Worm (Caenorhabditis elegans) whole organism, L4 larva: ENCODE measurements around the gene C49H3.12.

Experiments used
- F10B5.3 ChIP-seq: sonication (generic microtip); optimal IDR thresholded peaks from 2 replicates; lab custom pipeline; 2016; ENCODE audit warnings: mild to moderate bottlenecking, missing genetic modification characterization, missing compliant biosample characterization
- F44E2.7 ChIP-seq: fragments of 200-800 bp; sonication (Bioruptor generic); IDR thresholded peaks from 2 replicates; pipeline ENCODE4 v2.1.2; 2022; ENCODE audit warnings: missing genetic modification characterization, missing compliant biosample characterization
- F49E8.2 ChIP-seq: sonication (generic microtip); optimal IDR thresholded peaks from 2 replicates; lab custom pipeline; 2016; ENCODE audit warnings: missing compliant biosample characterization, mild to moderate bottlenecking, missing genetic modification characterization, borderline replicate concordance
- R02D3.7 ChIP-seq: fragments of 150-350 bp; sonication (generic microtip); optimal IDR thresholded peaks from 3 replicates; lab custom pipeline; 2014; ENCODE audit warnings: missing biosample characterization, missing genetic modification characterization
- T20F7.1 ChIP-seq: fragments of 200-800 bp; sonication (Bioruptor generic); optimal IDR thresholded peaks from 2 replicates; lab custom pipeline; 2018; ENCODE audit warnings: mild to moderate bottlenecking, missing genetic modification characterization, missing compliant biosample characterization
- Y48G9A.11 ChIP-seq: fragments of 200-800 bp; sonication (Bioruptor generic); IDR thresholded peaks from 2 replicates; pipeline ENCODE4 v1.3.6; 2022; ENCODE audit warnings: missing genetic modification reagents, missing genetic modification characterization, missing compliant biosample characterization
- Y5F2A.4 ChIP-seq: fragments of 200-800 bp; sonication (Bioruptor generic); optimal IDR thresholded peaks from 2 replicates; lab custom pipeline; 2018; ENCODE audit warnings: mild to moderate bottlenecking, missing genetic modification characterization, missing compliant biosample characterization
- ZK337.2 ChIP-seq: fragments of 200-800 bp; sonication (Bioruptor generic); IDR thresholded peaks from 2 replicates; pipeline ENCODE4 v1.3.6; 2022; ENCODE audit warnings: missing genetic modification reagents, missing genetic modification characterization, missing compliant biosample characterization
- aha-1 ChIP-seq: fragments of 150-350 bp; peaks from one replicate; lab custom pipeline; 2014; ENCODE audit warnings: missing biosample characterization, missing genetic modification characterization
- arid-1 ChIP-seq: fragments of 200-800 bp; sonication (Bioruptor generic); conservative IDR thresholded peaks from 2 replicates; pipeline ENCODE4 v1.3.6; 2022; ENCODE audit warnings: missing genetic modification reagents, missing genetic modification characterization, missing compliant biosample characterization
- attf-4 ChIP-seq: sonication (generic microtip); optimal IDR thresholded peaks from 3 replicates; lab custom pipeline; 2017; ENCODE audit warnings: missing biosample characterization, missing genetic modification characterization
- ceh-20 ChIP-seq: fragments of 200-800 bp; sonication (Bioruptor generic); IDR thresholded peaks from 2 replicates; pipeline ENCODE4 v1.3.6; 2022; ENCODE audit warnings: missing genetic modification reagents, missing genetic modification characterization, missing compliant biosample characterization
- cey-2 ChIP-seq: sonication (generic microtip); optimal IDR thresholded peaks from 3 replicates; lab custom pipeline; 2017; ENCODE audit warnings: missing genetic modification characterization, mild to moderate bottlenecking, missing compliant biosample characterization, antibody characterized with exemption, borderline replicate concordance; ENCODE audit not compliant: insufficient read depth
- daf-12 ChIP-seq: fragments of 150-350 bp; optimal IDR thresholded peaks from 2 replicates; lab custom pipeline; 2014; ENCODE audit warnings: missing biosample characterization, missing genetic modification reagents, missing genetic modification characterization
- daf-16 ChIP-seq, 3 experiments: sonication (generic microtip); optimal IDR thresholded peaks; 2 replicates each; lab custom pipeline; 2016 to 2017; ENCODE audit warnings: missing genetic modification characterization in 3 of 3, missing genetic modification reagents in 3 of 3, mild to moderate bottlenecking in 2 of 3, missing compliant biosample characterization in 2 of 3, missing biosample characterization in 1 of 3, moderate library complexity in 1 of 3
- daf-19 ChIP-seq: fragments of 200-800 bp; sonication (Bioruptor generic); conservative IDR thresholded peaks from 2 replicates; pipeline ENCODE4 v1.3.6; 2022; ENCODE audit warnings: missing genetic modification characterization, missing compliant biosample characterization
- dpl-1 ChIP-seq: fragments of 150-350 bp; optimal IDR thresholded peaks from 2 replicates; lab custom pipeline; 2014; ENCODE audit warnings: missing biosample characterization, missing genetic modification reagents, missing genetic modification characterization
- egl-27 ChIP-seq: sonication (generic microtip); optimal IDR thresholded peaks from 3 replicates; lab custom pipeline; 2017; ENCODE audit warnings: missing biosample characterization, missing genetic modification reagents, missing genetic modification characterization
- fos-1 ChIP-seq: fragments of 150-350 bp; optimal IDR thresholded peaks from 2 replicates; lab custom pipeline; 2014; ENCODE audit warnings: missing biosample characterization, missing genetic modification characterization
- hif-1 ChIP-seq, 2 experiments: sonication (generic microtip); optimal IDR thresholded peaks; 2 replicates each; lab custom pipeline; 2016 to 2017; ENCODE audit warnings: missing compliant biosample characterization in 2 of 2, missing genetic modification characterization in 2 of 2, missing genetic modification reagents in 2 of 2, missing genotype in 2 of 2, mild to moderate bottlenecking in 1 of 2
- hmg-1.1 ChIP-seq: fragments of 200-800 bp; sonication (Bioruptor generic); IDR thresholded peaks from 2 replicates; pipeline ENCODE4 v1.3.6; 2022; ENCODE audit warnings: missing genetic modification reagents, missing genetic modification characterization, missing compliant biosample characterization
- lim-7 ChIP-seq: fragments of 200-800 bp; sonication (Bioruptor generic); IDR thresholded peaks from 2 replicates; pipeline ENCODE4 v1.3.6; 2022; ENCODE audit warnings: missing genetic modification characterization, missing compliant biosample characterization
- lin-15B ChIP-seq: fragments of 150-350 bp; sonication (generic microtip); optimal IDR thresholded peaks from 3 replicates; lab custom pipeline; 2014; ENCODE audit warnings: missing biosample characterization, missing genetic modification characterization
- lin-29 ChIP-seq: fragments of 200-800 bp; sonication (Bioruptor generic); IDR thresholded peaks from 2 replicates; pipeline ENCODE4 v1.3.6; 2022; ENCODE audit warnings: missing genetic modification reagents, missing genetic modification characterization, missing compliant biosample characterization
- lin-38 ChIP-seq: fragments of 200-800 bp; sonication (Bioruptor generic); IDR thresholded peaks from 2 replicates; pipeline ENCODE4 v1.3.6; 2022; ENCODE audit warnings: missing genetic modification reagents, missing genetic modification characterization, missing compliant biosample characterization
- lin-39 ChIP-seq: fragments of 150-350 bp; optimal IDR thresholded peaks from 2 replicates; lab custom pipeline; 2014; ENCODE audit warnings: missing biosample characterization, missing genetic modification reagents, missing genetic modification characterization
- lsy-2 ChIP-seq, 2 experiments: fragments of 150-350 bp in 1 of 2; sonication (generic microtip) in 1 of 2; optimal IDR thresholded peaks; 2 replicates each; lab custom pipeline; 2014 to 2017; ENCODE audit warnings: missing biosample characterization in 2 of 2, missing genetic modification characterization in 2 of 2
- madf-5 ChIP-seq, 2 experiments: fragments of 200-800 bp; sonication (Bioruptor generic); IDR thresholded peaks; 2 replicates each; pipeline ENCODE4 v1.3.6; 2022; ENCODE audit warnings: missing compliant biosample characterization in 2 of 2, missing genetic modification characterization in 2 of 2
- madf-9 ChIP-seq: fragments of 200-800 bp; sonication (Bioruptor generic); conservative IDR thresholded peaks from 2 replicates; pipeline ENCODE4 v1.3.6; 2022; ENCODE audit warnings: missing genetic modification reagents, missing genetic modification characterization, missing compliant biosample characterization
- mdl-1 ChIP-seq, 2 experiments: fragments of 150-350 bp in 1 of 2; sonication (generic microtip) in 1 of 2; optimal IDR thresholded peaks; 2 replicates each; lab custom pipeline; 2014 to 2017; ENCODE audit warnings: missing biosample characterization in 2 of 2, missing genetic modification characterization in 2 of 2
- mdt-29 ChIP-seq: fragments of 200-800 bp; sonication (Bioruptor generic); IDR thresholded peaks from 2 replicates; pipeline ENCODE4 v1.3.6; 2022; ENCODE audit warnings: missing genetic modification reagents, missing genetic modification characterization, missing compliant biosample characterization
- mes-2 ChIP-seq: sonication (generic microtip); optimal IDR thresholded peaks from 2 replicates; lab custom pipeline; 2016; ENCODE audit warnings: missing genotype, mild to moderate bottlenecking, missing genetic modification characterization, missing compliant biosample characterization; ENCODE audit not compliant: poor library complexity, severe bottlenecking
- mxl-3 ChIP-seq: fragments of 200-800 bp; sonication (Bioruptor generic); optimal IDR thresholded peaks from 2 replicates; lab custom pipeline; 2018; ENCODE audit warnings: mild to moderate bottlenecking, missing genetic modification characterization, missing compliant biosample characterization
- nhr-102 ChIP-seq: sonication (generic microtip); optimal IDR thresholded peaks from 2 replicates; lab custom pipeline; 2016; ENCODE audit warnings: mild to moderate bottlenecking, missing genetic modification characterization, moderate library complexity, missing compliant biosample characterization
- nhr-11 ChIP-seq: fragments of 150-350 bp; optimal IDR thresholded peaks from 2 replicates; lab custom pipeline; 2014; ENCODE audit warnings: missing biosample characterization, missing genetic modification characterization
- nhr-237 ChIP-seq: sonication (generic microtip); optimal IDR thresholded peaks from 2 replicates; lab custom pipeline; 2017; ENCODE audit warnings: missing biosample characterization, missing genetic modification characterization
- nhr-28 ChIP-seq: fragments of 150-350 bp; optimal IDR thresholded peaks from 2 replicates; lab custom pipeline; 2014; ENCODE audit warnings: missing biosample characterization, missing genetic modification characterization
- nhr-42 ChIP-seq: fragments of 200-800 bp; sonication (Bioruptor generic); IDR thresholded peaks from 2 replicates; pipeline ENCODE4 v1.3.6; 2022; ENCODE audit warnings: missing genetic modification characterization, missing compliant biosample characterization
- nhr-77 ChIP-seq: fragments of 150-350 bp; optimal IDR thresholded peaks from 2 replicates; lab custom pipeline; 2014; ENCODE audit warnings: missing biosample characterization, missing genetic modification characterization
- pha-4 ChIP-seq, 2 experiments: fragments of 150-350 bp in 1 of 2; fragments of 200-800 bp in 1 of 2; sonication (Bioruptor generic) in 1 of 2; IDR thresholded peaks in 1 of 2; optimal IDR thresholded peaks in 1 of 2; 2 replicates each; pipeline versions ENCODE4 v1.3.6 to Lab custom; 2014 to 2022; ENCODE audit warnings: missing genetic modification characterization in 2 of 2, missing genetic modification reagents in 2 of 2, missing biosample characterization in 1 of 2, missing compliant biosample characterization in 1 of 2
- php-3 ChIP-seq: fragments of 200-800 bp; sonication (Bioruptor generic); IDR thresholded peaks from 2 replicates; pipeline ENCODE4 v1.3.6; 2022; ENCODE audit warnings: missing genetic modification reagents, missing genetic modification characterization, missing compliant biosample characterization
- pqm-1 ChIP-seq: sonication (generic microtip); optimal IDR thresholded peaks from 2 replicates; lab custom pipeline; 2017; ENCODE audit warnings: missing biosample characterization, missing genetic modification characterization
- rbr-2 ChIP-seq: sonication (generic microtip); optimal IDR thresholded peaks from 2 replicates; lab custom pipeline; 2016; ENCODE audit warnings: missing genotype, missing genetic modification characterization, missing compliant biosample characterization
- saeg-2 ChIP-seq: fragments of 200-800 bp; sonication (Bioruptor generic); IDR thresholded peaks from 2 replicates; pipeline ENCODE4 v1.3.6; 2022; ENCODE audit warnings: missing genetic modification reagents, missing genetic modification characterization, missing compliant biosample characterization
- spr-1 ChIP-seq: sonication (generic microtip); optimal IDR thresholded peaks from 2 replicates; lab custom pipeline; 2016; ENCODE audit warnings: mild to moderate bottlenecking, missing genetic modification characterization, missing compliant biosample characterization
- tra-1 ChIP-seq: fragments of 200-800 bp; sonication (Bioruptor generic); IDR thresholded peaks from 2 replicates; pipeline ENCODE4 v1.3.6; 2022; ENCODE audit warnings: missing genetic modification reagents, missing genetic modification characterization, missing compliant biosample characterization
- zfp-3 ChIP-seq: fragments of 200-800 bp; sonication (Bioruptor generic); conservative IDR thresholded peaks from 2 replicates; pipeline ENCODE4 v1.3.6; 2022; ENCODE audit warnings: missing genetic modification reagents, missing genetic modification characterization, missing compliant biosample characterization
- ztf-11 ChIP-seq: fragments of 150-350 bp; optimal IDR thresholded peaks from 2 replicates; lab custom pipeline; 2014; ENCODE audit warnings: missing biosample characterization, missing genetic modification characterization

The C49H3.12 gene

ce11 chrIV:7881726-7882125 lies 45.4 kb downstream of the C49H3.12 start, which contains the start of gene atic-1:
Gene atic-1 (plus strand): TSS chrIV:7882026.
- no peak for TF ChIP-seq ZK337.2 (GFP tag; lab: Robert Waterston, UW)
- TF ChIP-seq rbr-2 (tag; lab: Kevin White, UChicago) = no peak
- no peak for TF ChIP-seq pqm-1 (tag; lab: Kevin White, UChicago)
- no peak for TF ChIP-seq madf-5 (GFP tag; IDR thresholded peaks at IDR 0.05; lab: Robert Waterston, UW)
- TF ChIP-seq lin-39 = no peak
- TF ChIP-seq ceh-20 (GFP tag; lab: Robert Waterston, UW) = no peak
- TF ChIP-seq daf-19 (GFP tag; lab: Robert Waterston, UW) = no peak
- TF ChIP-seq T20F7.1 (GFP tag; lab: Kevin White, UChicago) = no peak
- no peak for TF ChIP-seq tra-1 (GFP tag; lab: Robert Waterston, UW)
- TF ChIP-seq mdl-1 (tag; optimal IDR thresholded peaks at IDR 0.05; lab: Kevin White, UChicago) = no peak
- TF ChIP-seq Y5F2A.4 (GFP tag; lab: Kevin White, UChicago) = no peak
- no peak for TF ChIP-seq arid-1 (GFP tag; lab: Robert Waterston, UW)
- no peak for TF ChIP-seq nhr-42
- no peak for TF ChIP-seq hif-1 (tag; optimal IDR thresholded peaks at IDR 0.05; lab: Kevin White, UChicago)
- no peak for TF ChIP-seq madf-9 (GFP tag; lab: Robert Waterston, UW)
- TF ChIP-seq cey-2 (tag; lab: Kevin White, UChicago) = no peak
- no peak for TF ChIP-seq lin-29 (GFP tag; lab: Robert Waterston, UW)

ce11 chrIV:7881166-7881565 lies 46.0 kb downstream of the C49H3.12 start:
- TF ChIP-seq saeg-2 (no peak), hmg-1.1 (GFP tag; lab: Robert Waterston, UW) (no peak), attf-4 (tag; lab: Kevin White, UChicago) (no peak), R02D3.7 (tag; lab: Kevin White, UChicago) (no peak), mes-2 (no peak), fos-1 (tag; lab: Kevin White, UChicago) (no peak), egl-27 (tag; lab: Kevin White, UChicago) (no peak), F49E8.2 (tag; lab: Kevin White, UChicago) (no peak), cey-2 (tag; lab: Kevin White, UChicago) (no peak), lim-7 (GFP tag; lab: Robert Waterston, UW) (no peak), lsy-2 (tag; optimal IDR thresholded peaks at IDR 0.05; lab: Kevin White, UChicago) (no peak), mxl-3 (GFP tag; lab: Kevin White, UChicago) (no peak), nhr-28 (tag; lab: Kevin White, UChicago) (peak; percentile 14), daf-16 (GFP tag; optimal IDR thresholded peaks at IDR 0.05; lab: Kevin White, UChicago) (no peak), daf-16 (tag; optimal IDR thresholded peaks at IDR 0.05; lab: Kevin White, UChicago) (peak; percentile 44), nhr-77 (peak; percentile 6), nhr-102 (tag; lab: Kevin White, UChicago) (no peak), ztf-11 (no peak), pha-4 (GFP tag; IDR thresholded peaks at IDR 0.05; lab: Robert Waterston, UW) (no peak), pha-4 (tag; optimal IDR thresholded peaks at IDR 0.05; lab: Kevin White, UChicago) (no peak), spr-1 (tag; lab: Kevin White, UChicago) (no peak), F10B5.3 (tag; lab: Kevin White, UChicago) (no peak), madf-9 (GFP tag; lab: Robert Waterston, UW) (no peak), Y48G9A.11 (GFP tag; lab: Robert Waterston, UW) (no peak), lin-38 (GFP tag; lab: Robert Waterston, UW) (no peak), daf-12 (tag; lab: Kevin White, UChicago) (no peak), arid-1 (GFP tag; lab: Robert Waterston, UW) (no peak), php-3 (GFP tag; lab: Robert Waterston, UW) (peak; percentile 67), zfp-3 (no peak), nhr-237 (tag; lab: Kevin White, UChicago) (no peak), madf-5 (GFP tag; IDR thresholded peaks at IDR 0.05; lab: Robert Waterston, UW) (no peak), dpl-1 (GFP tag; lab: Kevin White, UChicago) (no peak), nhr-11 (tag; lab: Kevin White, UChicago) (no peak), lin-15B (tag; lab: Kevin White, UChicago) (no peak), aha-1 (tag; lab: Kevin White, UChicago) (peak; percentile 18), daf-19 (GFP tag; lab: Robert Waterston, UW) (no peak), mdt-29 (GFP tag; lab: Robert Waterston, UW) (no peak), F44E2.7 (no peak)
